Worm (Caenorhabditis elegans) whole organism, late embryonic: ENCODE measurements around the gene srd-40.

ENCODE experiments used
- C08G9.2 ChIP-seq: sonication (generic microtip); optimal IDR thresholded peaks from 2 replicates; lab custom pipeline; 2016; ENCODE audit warnings: mild to moderate bottlenecking, missing genetic modification characterization, moderate library complexity, missing compliant biosample characterization
- C38D4.7 ChIP-seq: fragments of 200-800 bp; sonication (Bioruptor generic); optimal IDR thresholded peaks from 2 replicates; lab custom pipeline; 2018; ENCODE audit warnings: mild to moderate bottlenecking, missing genetic modification characterization, moderate library complexity, missing compliant biosample characterization
- F13H6.1 ChIP-seq: sonication (generic microtip); optimal IDR thresholded peaks from 2 replicates; lab custom pipeline; 2016; ENCODE audit warnings: missing genetic modification characterization, missing compliant biosample characterization
- K09A11.1 ChIP-seq: sonication (generic microtip); optimal IDR thresholded peaks from 2 replicates; lab custom pipeline; 2017; ENCODE audit warnings: antibody characterized with exemption, mild to moderate bottlenecking, missing genetic modification characterization, missing compliant biosample characterization; ENCODE audit not compliant: insufficient read depth
- Y22D7AL.16 ChIP-seq: sonication (generic microtip); optimal IDR thresholded peaks from 2 replicates; lab custom pipeline; 2016; ENCODE audit warnings: missing genetic modification characterization, missing compliant biosample characterization
- ahr-1 ChIP-seq: sonication (generic microtip); optimal IDR thresholded peaks from 2 replicates; lab custom pipeline; 2016; ENCODE audit warnings: missing genetic modification characterization, missing compliant biosample characterization
- ceh-14 ChIP-seq: sonication (generic microtip); optimal IDR thresholded peaks from 2 replicates; lab custom pipeline; 2016; ENCODE audit warnings: missing genotype, missing genetic modification characterization, missing compliant biosample characterization
- ceh-19 ChIP-seq: fragments of 200-800 bp; sonication (Bioruptor generic); optimal IDR thresholded peaks from 2 replicates; lab custom pipeline; 2018; ENCODE audit warnings: mild to moderate bottlenecking, missing genetic modification characterization, missing compliant biosample characterization
- ceh-2 ChIP-seq: sonication (generic microtip); optimal IDR thresholded peaks from 2 replicates; lab custom pipeline; 2016; ENCODE audit warnings: missing genotype, missing genetic modification characterization, missing compliant biosample characterization
- ceh-30 ChIP-seq: fragments of 150-350 bp; optimal IDR thresholded peaks from 2 replicates; lab custom pipeline; 2014; ENCODE audit warnings: missing biosample characterization, missing genetic modification characterization
- ceh-31 ChIP-seq: sonication (generic microtip); optimal IDR thresholded peaks from 2 replicates; lab custom pipeline; 2016; ENCODE audit warnings: missing genetic modification characterization, missing compliant biosample characterization
- ceh-48 ChIP-seq: sonication (generic microtip); optimal IDR thresholded peaks from 2 replicates; lab custom pipeline; 2016; ENCODE audit warnings: missing genetic modification characterization, inconsistent platforms, missing compliant biosample characterization
- ceh-6 ChIP-seq: fragments of 200-800 bp; sonication (Bioruptor generic); optimal IDR thresholded peaks from 2 replicates; lab custom pipeline; 2018; ENCODE audit warnings: mild to moderate bottlenecking, missing genetic modification characterization, missing compliant biosample characterization
- ceh-9 ChIP-seq: sonication (generic microtip); optimal IDR thresholded peaks from 2 replicates; lab custom pipeline; 2016; ENCODE audit warnings: mild to moderate bottlenecking, missing genetic modification characterization, inconsistent platforms, missing compliant biosample characterization
- che-1 ChIP-seq: sonication (generic microtip); optimal IDR thresholded peaks from 2 replicates; lab custom pipeline; 2016; ENCODE audit warnings: mild to moderate bottlenecking, missing genetic modification characterization, missing compliant biosample characterization
- elt-2 ChIP-seq: sonication (generic microtip); optimal IDR thresholded peaks from 2 replicates; lab custom pipeline; 2016; ENCODE audit warnings: missing genetic modification reagents, missing genetic modification characterization, missing compliant biosample characterization
- elt-4 ChIP-seq: sonication (generic microtip); optimal IDR thresholded peaks from 2 replicates; lab custom pipeline; 2016; ENCODE audit warnings: missing genetic modification characterization, missing compliant biosample characterization
- ets-4 ChIP-seq: sonication (generic microtip); optimal IDR thresholded peaks from 2 replicates; lab custom pipeline; 2016; ENCODE audit warnings: missing genetic modification characterization, missing compliant biosample characterization
- eyg-1 ChIP-seq: sonication (generic microtip); optimal IDR thresholded peaks from 2 replicates; lab custom pipeline; 2016; ENCODE audit warnings: missing genotype, missing genetic modification characterization, missing compliant biosample characterization
- fax-1 ChIP-seq: sonication (generic microtip); optimal IDR thresholded peaks from 2 replicates; lab custom pipeline; 2016; ENCODE audit warnings: missing genotype, missing genetic modification characterization, missing compliant biosample characterization
- fkh-10 ChIP-seq: fragments of 150-350 bp; optimal IDR thresholded peaks from 2 replicates; lab custom pipeline; 2014; ENCODE audit warnings: missing biosample characterization, missing genetic modification reagents, missing genetic modification characterization
- hlh-15 ChIP-seq: sonication (generic microtip); optimal IDR thresholded peaks from 2 replicates; lab custom pipeline; 2016; ENCODE audit warnings: missing genetic modification characterization, missing compliant biosample characterization
- hlh-30 ChIP-seq: sonication (generic microtip); optimal IDR thresholded peaks from 2 replicates; lab custom pipeline; 2017; ENCODE audit warnings: antibody characterized with exemption, missing genetic modification characterization, missing compliant biosample characterization; ENCODE audit not compliant: insufficient read depth
- hlh-6 ChIP-seq: sonication (generic microtip); optimal IDR thresholded peaks from 2 replicates; lab custom pipeline; 2016; ENCODE audit warnings: missing genotype, missing genetic modification characterization, missing compliant biosample characterization
- lim-6 ChIP-seq: sonication (generic microtip); optimal IDR thresholded peaks from 2 replicates; lab custom pipeline; 2016; ENCODE audit warnings: missing genetic modification characterization, missing compliant biosample characterization
- lin-11 ChIP-seq: fragments of 200-800 bp; sonication (Bioruptor generic); optimal IDR thresholded peaks from 2 replicates; lab custom pipeline; 2018; ENCODE audit warnings: mild to moderate bottlenecking, missing genetic modification characterization, missing compliant biosample characterization
- madf-2 ChIP-seq: sonication (generic microtip); optimal IDR thresholded peaks from 2 replicates; lab custom pipeline; 2017; ENCODE audit warnings: missing genetic modification characterization, missing compliant biosample characterization
- nfya-1 ChIP-seq: sonication (generic microtip); optimal IDR thresholded peaks from 2 replicates; lab custom pipeline; 2017; ENCODE audit warnings: missing genetic modification characterization, mild to moderate bottlenecking, missing compliant biosample characterization, antibody characterized with exemption, moderate library complexity
- nhr-232 ChIP-seq: sonication (generic microtip); optimal IDR thresholded peaks from 2 replicates; lab custom pipeline; 2016; ENCODE audit warnings: missing genetic modification characterization, missing compliant biosample characterization
- pat-9 ChIP-seq: fragments of 200-800 bp; sonication (Bioruptor generic); optimal IDR thresholded peaks from 2 replicates; lab custom pipeline; 2018; ENCODE audit warnings: mild to moderate bottlenecking, missing genetic modification characterization, moderate library complexity, missing compliant biosample characterization
- pqm-1 ChIP-seq: sonication (generic microtip); optimal IDR thresholded peaks from 2 replicates; lab custom pipeline; 2016; ENCODE audit warnings: missing genetic modification characterization, missing compliant biosample characterization
- ref-2 ChIP-seq: sonication (generic microtip); optimal IDR thresholded peaks from 2 replicates; lab custom pipeline; 2016; ENCODE audit warnings: missing genetic modification characterization, missing compliant biosample characterization
- sdc-2 ChIP-seq: sonication (generic microtip); optimal IDR thresholded peaks from 2 replicates; lab custom pipeline; 2016; ENCODE audit warnings: missing genotype, missing genetic modification characterization, missing compliant biosample characterization
- unc-3 ChIP-seq, 2 experiments: fragments of 200-800 bp in 1 of 2; sonication (Bioruptor generic) in 1 of 2; sonication (generic microtip) in 1 of 2; conservative IDR thresholded peaks in 1 of 2; optimal IDR thresholded peaks in 1 of 2; 2 replicates each; pipeline versions ENCODE4 v1.3.6 to Lab custom; 2016 to 2022; ENCODE audit warnings: missing compliant biosample characterization in 2 of 2, missing genetic modification characterization in 2 of 2, missing genetic modification reagents in 1 of 2
- unc-55 ChIP-seq: sonication (generic microtip); optimal IDR thresholded peaks from 2 replicates; lab custom pipeline; 2017; ENCODE audit warnings: missing biosample characterization, missing genetic modification reagents, missing genetic modification characterization
- zip-5 ChIP-seq: sonication (generic microtip); optimal IDR thresholded peaks from 2 replicates; lab custom pipeline; 2016; ENCODE audit warnings: missing genetic modification characterization, missing compliant biosample characterization

srd-40 gene

ce11 chrX:12346729-12347128 is 23.2 kb downstream of the srd-40 start, which contains the start of gene F42F12.11:
F42F12.11 (plus strand) TSS chrX:12347029.
- no peak for TF ChIP-seq K09A11.1
- no peak for TF ChIP-seq unc-55 (GFP tag; lab: Kevin White, UChicago)

- TF ChIP-seq eyg-1 (tag; lab: Kevin White, UChicago) = no peak
- TF ChIP-seq ceh-31 (tag; lab: Kevin White, UChicago) = no peak
- peak; percentile 30 for TF ChIP-seq che-1 (tag; lab: Kevin White, UChicago)
- peak; percentile 25 for TF ChIP-seq elt-2
- no peak for TF ChIP-seq fax-1 (tag; lab: Kevin White, UChicago)
- TF ChIP-seq pat-9 (tag; lab: Kevin White, UChicago) = no peak
- TF ChIP-seq Y22D7AL.16 (tag; lab: Kevin White, UChicago) = no peak
- TF ChIP-seq nhr-232 (tag; lab: Kevin White, UChicago) = peak; percentile 36
- TF ChIP-seq ceh-14 (tag; lab: Kevin White, UChicago) = peak; percentile 3
- TF ChIP-seq sdc-2 (tag; lab: Kevin White, UChicago) = peak; percentile 63
- TF ChIP-seq lim-6 (tag; lab: Kevin White, UChicago) = no peak
- no peak for TF ChIP-seq pqm-1 (tag; lab: Kevin White, UChicago)
- TF ChIP-seq ref-2 (tag; lab: Kevin White, UChicago) = no peak
- no peak for TF ChIP-seq fkh-10 (GFP tag; lab: Kevin White, UChicago)
- TF ChIP-seq ceh-6 (GFP tag; lab: Kevin White, UChicago) = peak; percentile 31
Observed at ce11 chrX:12347822-12348221, 24.3 kb downstream of the srd-40 start.

- TF ChIP-seq K09A11.1 = no peak
- no peak for TF ChIP-seq ets-4 (tag; lab: Kevin White, UChicago)
- no peak for TF ChIP-seq hlh-30 (tag; lab: Kevin White, UChicago)
- no peak for TF ChIP-seq ceh-48 (tag; lab: Kevin White, UChicago)
- no peak for TF ChIP-seq F13H6.1 (tag; lab: Kevin White, UChicago)
- no peak for TF ChIP-seq elt-4 (tag; lab: Kevin White, UChicago)
- no peak for TF ChIP-seq zip-5 (tag; lab: Kevin White, UChicago)
- no peak for TF ChIP-seq C08G9.2 (tag; lab: Kevin White, UChicago)
- no peak for TF ChIP-seq lin-11 (tag; lab: Kevin White, UChicago)
- TF ChIP-seq ahr-1 (tag; lab: Kevin White, UChicago) = no peak
- TF ChIP-seq hlh-15 (tag; lab: Kevin White, UChicago) = no peak
- no peak for TF ChIP-seq madf-2 (tag; lab: Kevin White, UChicago)
- TF ChIP-seq ceh-30 (tag; lab: Kevin White, UChicago) = no peak
- no peak for TF ChIP-seq fkh-10 (GFP tag; lab: Kevin White, UChicago)
- no peak for TF ChIP-seq ceh-2 (tag; lab: Kevin White, UChicago)
- no peak for TF ChIP-seq ceh-19 (GFP tag; lab: Kevin White, UChicago)
- no peak for TF ChIP-seq unc-3 (GFP tag; conservative IDR thresholded peaks at IDR 0.05; lab: Robert Waterston, UW)
- no peak for TF ChIP-seq unc-3 (tag; optimal IDR thresholded peaks at IDR 0.05; lab: Kevin White, UChicago)
- no peak for TF ChIP-seq C38D4.7 (GFP tag; lab: Kevin White, UChicago)
- no peak for TF ChIP-seq hlh-6 (tag; lab: Kevin White, UChicago)
Observed at ce11 chrX:12348329-12348728, 24.8 kb downstream of the srd-40 start, which contains the start of gene F42F12.14. F42F12.14 (plus strand) TSS chrX:12348629.

- TF ChIP-seq F13H6.1 (tag; lab: Kevin White, UChicago) (no peak), lim-6 (tag; lab: Kevin White, UChicago) (no peak), elt-4 (tag; lab: Kevin White, UChicago) (no peak), ceh-2 (tag; lab: Kevin White, UChicago) (no peak), ceh-9 (no peak), fax-1 (tag; lab: Kevin White, UChicago) (no peak), nfya-1 (no peak), ahr-1 (tag; lab: Kevin White, UChicago) (no peak)
Observed at ce11 chrX:12350207-12350606, 26.7 kb downstream of the srd-40 start, which contains the start of gene F42F12.3. F42F12.3 (plus strand) TSS chrX:12350578.
